Worm (Caenorhabditis elegans): ENCODE results near the gene K01D12.9.

Gene K01D12.9

DNA sequence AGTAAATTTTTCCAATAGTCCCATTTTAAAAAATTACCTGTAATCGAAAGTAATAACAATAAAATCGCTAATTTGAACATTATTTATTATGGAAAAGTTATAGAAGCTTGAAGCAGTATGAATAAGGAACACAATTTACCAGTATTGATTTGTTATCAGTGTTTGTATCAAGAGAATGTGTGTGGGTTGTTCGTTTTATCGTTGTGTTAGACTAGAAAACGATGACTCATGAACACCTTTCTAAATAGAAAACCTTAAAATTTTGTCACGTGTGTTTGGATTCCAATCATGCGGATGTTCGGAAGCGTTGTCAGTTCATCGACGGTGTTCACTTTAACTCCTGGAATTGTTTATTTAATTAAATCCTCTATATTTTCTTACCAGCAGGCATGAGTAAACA is 27.7 kb upstream of the K01D12.9 start, which contains the start of gene C54D10.13:
Gene C54D10.13 (minus strand): TSS at position 179 of the 400 bp plus-strand sequence.
- TF ChIP-seq elt-2 (tag; optimal IDR thresholded peaks at IDR 0.05) (peak; percentile 48), ztf-4 (tag; optimal IDR thresholded peaks at IDR 0.05) (no peak), lin-15B (tag; optimal IDR thresholded peaks at IDR 0.05) (no peak), pqm-1 (tag; optimal IDR thresholded peaks at IDR 0.05) (peak; percentile 62), jun-1 (tag; optimal IDR thresholded peaks at IDR 0.05) (no peak)

- TF ChIP-seq ZK546.5 (tag; optimal IDR thresholded peaks at IDR 0.05) (no peak), ztf-11 (tag; optimal IDR thresholded peaks at IDR 0.05) (no peak), ceh-16 (tag; optimal IDR thresholded peaks at IDR 0.05) (no peak), tbx-2 (tag; optimal IDR thresholded peaks at IDR 0.05) (no peak), nhr-28 (tag; optimal IDR thresholded peaks at IDR 0.05) (no peak), nfya-1 (tag; optimal IDR thresholded peaks at IDR 0.05; ENCODE audit: insufficient read depth) (no peak), sea-2 (GFP tag; optimal IDR thresholded peaks at IDR 0.05) (no peak), skn-1 (tag; optimal IDR thresholded peaks at IDR 0.05) (no peak)
Observed at ce11 chrV:12429039-12429438, 24.6 kb upstream of the K01D12.9 start, which contains the start of gene C54D10.5. C54D10.5 (plus strand) TSS chrV:12429339.

- TF ChIP-seq mdl-1 (tag; optimal IDR thresholded peaks at IDR 0.05): no peak
- no peak for TF ChIP-seq skn-1 (tag; optimal IDR thresholded peaks at IDR 0.05)
- TF ChIP-seq pha-4 (tag; optimal IDR thresholded peaks at IDR 0.05): no peak
- no peak for TF ChIP-seq nhr-237 (tag; optimal IDR thresholded peaks at IDR 0.05)
- TF ChIP-seq ceh-28 (tag; optimal IDR thresholded peaks at IDR 0.05): no peak
Observed at ce11 chrV:12427826-12428225, 23.4 kb upstream of the K01D12.9 start.

DNA sequence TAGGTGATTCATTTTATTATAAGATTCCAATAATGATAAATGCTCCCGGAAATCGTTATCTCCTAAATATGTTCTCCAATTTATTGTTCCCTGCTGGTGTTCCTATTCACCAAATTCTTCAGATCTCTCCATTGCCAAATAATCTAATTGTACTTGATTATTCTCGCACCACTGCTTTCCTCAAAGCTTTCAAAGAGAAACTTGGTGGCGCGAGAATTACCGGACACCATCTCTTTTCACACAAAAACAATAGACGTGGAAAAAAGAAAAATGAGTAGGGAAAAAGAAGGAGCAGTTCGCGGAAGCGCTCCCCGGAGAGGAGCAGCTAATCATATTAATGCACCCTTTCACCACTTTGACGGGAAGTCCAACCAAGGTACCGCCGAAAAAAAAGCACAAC is 16.9 kb upstream of the K01D12.9 start:
- TF ChIP-seq pha-4 (tag; optimal IDR thresholded peaks at IDR 0.05) (no peak), ceh-9 (tag; optimal IDR thresholded peaks at IDR 0.05) (no peak), zag-1 (tag; optimal IDR thresholded peaks at IDR 0.05) (no peak), nhr-12 (tag; optimal IDR thresholded peaks at IDR 0.05) (no peak), ama-1 (optimal IDR thresholded peaks at IDR 0.05) (no peak), unc-39 (tag; optimal IDR thresholded peaks at IDR 0.05) (no peak), mml-1 (tag; optimal IDR thresholded peaks at IDR 0.05) (no peak), snpc-4 (tag; optimal IDR thresholded peaks at IDR 0.05) (no peak), nhr-67 (tag; optimal IDR thresholded peaks at IDR 0.05) (no peak), hmg-11 (tag; optimal IDR thresholded peaks at IDR 0.05) (no peak), lin-39 (tag; optimal IDR thresholded peaks at IDR 0.05) (no peak), nhr-23 (tag; optimal IDR thresholded peaks at IDR 0.05) (no peak), nhr-77 (tag; optimal IDR thresholded peaks at IDR 0.05) (no peak)

- TF ChIP-seq nfya-1 (tag; optimal IDR thresholded peaks at IDR 0.05; ENCODE audit: insufficient read depth) (no peak), nhr-76 (tag; optimal IDR thresholded peaks at IDR 0.05) (no peak), ama-1 (optimal IDR thresholded peaks at IDR 0.05) (no peak), unc-62 (GFP tag; optimal IDR thresholded peaks at IDR 0.05) (no peak), daf-12 (tag; optimal IDR thresholded peaks at IDR 0.05) (no peak)
Observed at ce11 chrV:12420843-12421242, 16.4 kb upstream of the K01D12.9 start, which contains the start of gene C54D10.4. C54D10.4 (minus strand) TSS chrV:12420943.

DNA sequence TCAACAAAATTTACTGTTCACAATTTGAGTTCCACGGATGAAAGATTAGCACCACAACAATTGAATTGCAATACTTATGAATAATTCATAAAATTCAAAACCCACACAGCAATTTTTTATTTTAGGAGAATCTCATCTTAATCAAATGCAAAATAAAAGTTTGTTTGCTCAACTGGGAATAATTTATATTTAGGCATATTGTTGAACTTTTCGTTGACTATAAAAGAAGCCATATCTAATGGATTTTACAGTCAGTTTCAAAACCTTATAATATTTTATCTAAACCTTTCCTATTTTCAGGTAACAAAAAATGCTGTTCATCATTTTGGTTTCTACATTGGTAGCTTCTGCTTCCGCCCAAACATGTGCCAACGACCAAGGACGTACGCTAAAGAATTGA is 13.8 kb upstream of the K01D12.9 start, which contains the start of gene C54D10.3:
Gene C54D10.3 (plus strand): TSS at position 301 of the 400 bp plus-strand sequence.
- TF ChIP-seq mdl-1 (tag; optimal IDR thresholded peaks at IDR 0.05) (no peak), tbx-2 (tag; optimal IDR thresholded peaks at IDR 0.05) (no peak), skn-1 (tag; optimal IDR thresholded peaks at IDR 0.05) (no peak), ama-1 (optimal IDR thresholded peaks at IDR 0.05) (no peak), egl-5 (tag; optimal IDR thresholded peaks at IDR 0.05) (no peak), aly-2 (tag; optimal IDR thresholded peaks at IDR 0.05) (no peak)

All from whole organism, L3 larva.